Fruit fly (Drosophila melanogaster): ENCODE results near the gene Gr66a.

Gene Gr66a

DNA sequence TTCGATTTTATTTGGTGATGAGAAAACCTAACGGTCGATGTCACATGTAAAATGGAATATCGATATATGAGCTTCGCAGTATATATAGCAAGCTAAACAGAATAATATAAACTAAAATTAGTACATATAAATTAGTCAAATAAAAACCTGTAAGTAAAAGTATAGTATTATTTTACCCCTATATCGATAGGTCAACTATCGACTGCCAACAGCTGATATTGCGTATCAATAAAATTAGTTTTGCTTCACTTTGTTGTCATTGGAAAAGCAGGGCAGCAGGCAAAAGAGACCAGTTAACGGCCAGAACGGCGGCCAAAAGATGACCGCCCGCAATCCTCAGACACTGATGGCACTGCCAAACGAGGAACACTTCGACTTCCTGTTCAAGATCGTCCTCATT, 9.8 kb downstream of the Gr66a start, which contains the start of gene Rab19 (continued):
- TF ChIP-seq CG9609 (GFP tag; optimal IDR thresholded peaks at IDR 0.05) = no peak
- peak; percentile 48 for TF ChIP-seq CG15601 (tag; optimal IDR thresholded peaks at IDR 0.05)
- TF ChIP-seq lola (GFP tag; optimal IDR thresholded peaks at IDR 0.05) = no peak
- TF ChIP-seq CG14050 (GFP tag; IDR thresholded peaks at IDR 0.05) = no peak
- peak; percentile 13 for TF ChIP-seq CG17829 (tag; optimal IDR thresholded peaks at IDR 0.05)
- TF ChIP-seq tna (GFP tag; IDR thresholded peaks at IDR 0.05; ENCODE audit: partially characterized antibody) = peak; percentile 89
- TF ChIP-seq Bdp1 (GFP tag; optimal IDR thresholded peaks at IDR 0.05) = no peak
- no peak for TF ChIP-seq CG7271 (tag; optimal IDR thresholded peaks at IDR 0.05)
- no peak for TF ChIP-seq danr (GFP tag; IDR thresholded peaks at IDR 0.05)
- peak; percentile 19 for TF ChIP-seq nmo (GFP tag; optimal IDR thresholded peaks at IDR 0.05)
- peak; percentile 3 for TF ChIP-seq Ets97D (GFP tag; optimal IDR thresholded peaks at IDR 0.05)
- TF ChIP-seq psq (GFP tag; optimal IDR thresholded peaks at IDR 0.05) = no peak

DNA sequence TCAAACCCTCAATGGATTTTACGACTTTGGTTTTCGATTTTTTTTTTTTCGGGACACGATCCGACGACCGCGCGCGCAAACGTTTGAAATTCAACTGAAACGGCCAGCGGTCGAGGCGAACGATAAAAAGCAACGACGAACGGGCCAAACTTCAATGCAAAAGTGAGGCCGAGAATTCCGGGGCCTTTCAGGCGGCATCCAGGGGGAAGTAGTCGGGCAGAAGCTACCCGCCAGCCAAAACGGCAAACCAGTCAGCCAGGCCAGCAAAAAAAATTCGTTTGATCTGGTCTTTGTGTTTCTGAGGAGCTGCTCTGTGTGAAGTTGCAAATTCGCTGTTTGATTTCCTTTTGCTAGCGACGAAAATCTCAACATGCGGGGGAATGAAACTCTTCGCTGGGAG, 11.6 kb downstream of the Gr66a start, which contains the start of gene CG7201:
Gene CG7201 (minus strand): TSS at position 101 of the 400 bp plus-strand sequence.
- no peak for TF ChIP-seq CG14965 (GFP tag; optimal IDR thresholded peaks at IDR 0.05; ENCODE audit: borderline replicate concordance)
- TF ChIP-seq CG3065 (GFP tag; optimal IDR thresholded peaks at IDR 0.05) = no peak
- TF ChIP-seq HLHmδ (GFP tag; optimal IDR thresholded peaks at IDR 0.05) = no peak
- TF ChIP-seq dysf (GFP tag; IDR thresholded peaks at IDR 0.05) = no peak
- TF ChIP-seq CG31388 (GFP tag; optimal IDR thresholded peaks at IDR 0.05) = no peak
- no peak for TF ChIP-seq CG5180 (GFP tag; optimal IDR thresholded peaks at IDR 0.05)
- TF ChIP-seq cwo (GFP tag; optimal IDR thresholded peaks at IDR 0.05) = no peak
- no peak for TF ChIP-seq Meics (GFP tag; optimal IDR thresholded peaks at IDR 0.05)
- TF ChIP-seq CG17385 (GFP tag; optimal IDR thresholded peaks at IDR 0.05) = no peak
- TF ChIP-seq CG18599 (GFP tag; optimal IDR thresholded peaks at IDR 0.05) = no peak

DNA sequence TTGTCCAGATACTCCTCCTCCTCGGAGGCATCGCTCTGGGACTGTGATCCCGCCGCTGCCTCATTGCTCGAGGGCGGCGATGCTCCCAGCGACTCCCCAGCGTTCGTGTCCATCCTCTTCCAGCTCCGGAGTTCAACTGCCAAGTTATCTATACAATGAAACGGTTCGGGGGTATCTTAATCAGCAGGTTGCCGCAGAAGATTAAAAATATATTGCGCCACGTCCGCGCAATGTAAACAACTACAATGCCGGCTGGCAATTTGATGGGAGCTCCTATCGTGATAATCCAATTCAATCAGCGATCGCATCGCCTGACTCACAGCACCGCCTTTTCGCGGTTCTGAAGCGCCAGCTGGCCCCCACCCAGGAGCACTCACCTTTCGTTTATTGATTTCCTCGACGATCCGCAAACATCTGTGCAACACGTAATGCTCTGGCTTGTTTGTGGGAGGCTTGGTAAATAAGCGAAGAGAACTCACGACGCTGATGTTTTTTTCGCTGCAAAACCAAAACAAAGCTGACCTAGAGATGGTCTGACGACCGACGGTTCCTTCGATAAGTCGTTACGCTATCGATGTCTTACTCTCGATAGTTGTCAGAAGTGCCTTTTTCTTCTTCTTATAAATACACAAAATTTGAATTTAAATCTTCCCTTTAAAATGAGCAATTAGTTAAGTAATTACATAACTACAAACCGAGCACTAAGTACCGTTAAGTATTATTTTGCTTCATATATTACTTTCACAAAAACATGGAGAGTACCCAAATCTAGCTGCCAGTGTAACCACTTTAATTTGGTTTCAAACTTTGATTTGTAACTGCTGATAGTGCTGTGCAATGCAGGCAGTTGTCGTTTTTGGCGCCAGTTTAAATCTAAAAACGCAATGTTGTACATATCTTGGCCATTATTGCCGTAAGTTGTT, 17.2 kb downstream of the Gr66a start, which contains the start of gene cert:
Gene cert (minus strand): TSS at position 535 of the 923 bp plus-strand sequence.
- no peak for TF ChIP-seq dm (GFP tag; optimal IDR thresholded peaks at IDR 0.05)
- TF ChIP-seq CG6765 (GFP tag; optimal IDR thresholded peaks at IDR 0.05) = peak; percentile 22
- TF ChIP-seq Dad (GFP tag; optimal IDR thresholded peaks at IDR 0.05) = peak; percentile 35
- TF ChIP-seq CG17612 (GFP tag; IDR thresholded peaks at IDR 0.05) = no peak
- TF ChIP-seq CG10959 (GFP tag; IDR thresholded peaks at IDR 0.05) = no peak
- TF ChIP-seq ranshi (GFP tag; IDR thresholded peaks at IDR 0.05) = no peak
- no peak for TF ChIP-seq CG18262 (tag; optimal IDR thresholded peaks at IDR 0.05)
- TF ChIP-seq CG17829 (tag; optimal IDR thresholded peaks at IDR 0.05) = peak; percentile 36
- peak; percentile 21 for TF ChIP-seq Hr3 (GFP tag; optimal IDR thresholded peaks at IDR 0.05)
- no peak for TF ChIP-seq CG10321 (GFP tag; IDR thresholded peaks at IDR 0.05)
- peak; percentile 93 for TF ChIP-seq sens (GFP tag)
- TF ChIP-seq CG15696 (tag; optimal IDR thresholded peaks at IDR 0.05) = no peak
- TF ChIP-seq ash1 (GFP tag; optimal IDR thresholded peaks at IDR 0.05) = no peak
- peak in 1 of 3 experiments; percentile 15 for TF ChIP-seq lola (GFP tag; optimal IDR thresholded peaks at IDR 0.05)
- no peak for TF ChIP-seq HLH3B (GFP tag; IDR thresholded peaks at IDR 0.05)
- TF ChIP-seq CG8944 (GFP tag; optimal IDR thresholded peaks at IDR 0.05) = no peak
- peak; percentile 62; the same call in 1 of the 4 replicates for TF ChIP-seq chinmo (GFP tag; IDR thresholded peaks at IDR 0.05; ENCODE audit: partially characterized antibody)
- TF ChIP-seq slbo (GFP tag; IDR thresholded peaks at IDR 0.05) = peak; percentile 54; the same call in 1 of the 2 replicates
- TF ChIP-seq mam (GFP tag; optimal IDR thresholded peaks at IDR 0.05) = peak; percentile 53
- no peak for TF ChIP-seq CG31388 (GFP tag; optimal IDR thresholded peaks at IDR 0.05)
- no peak for TF ChIP-seq CG12744 (GFP tag; optimal IDR thresholded peaks at IDR 0.05)
- TF ChIP-seq CG8359 (GFP tag; optimal IDR thresholded peaks at IDR 0.05; ENCODE audit: borderline replicate concordance) = no peak
- TF ChIP-seq jumu (GFP tag; optimal IDR thresholded peaks at IDR 0.05) = no peak
- no peak for TF ChIP-seq onecut (GFP tag; IDR thresholded peaks at IDR 0.05)
- no peak for TF ChIP-seq cad (GFP tag; optimal IDR thresholded peaks at IDR 0.05)
- no peak for TF ChIP-seq Atf-2 (GFP tag; optimal IDR thresholded peaks at IDR 0.05)
- TF ChIP-seq Antp (GFP tag; optimal IDR thresholded peaks at IDR 0.05) = no peak
